Worm (Caenorhabditis elegans): ENCODE results near the gene F21G4.5.

F21G4.5 gene

DNA sequence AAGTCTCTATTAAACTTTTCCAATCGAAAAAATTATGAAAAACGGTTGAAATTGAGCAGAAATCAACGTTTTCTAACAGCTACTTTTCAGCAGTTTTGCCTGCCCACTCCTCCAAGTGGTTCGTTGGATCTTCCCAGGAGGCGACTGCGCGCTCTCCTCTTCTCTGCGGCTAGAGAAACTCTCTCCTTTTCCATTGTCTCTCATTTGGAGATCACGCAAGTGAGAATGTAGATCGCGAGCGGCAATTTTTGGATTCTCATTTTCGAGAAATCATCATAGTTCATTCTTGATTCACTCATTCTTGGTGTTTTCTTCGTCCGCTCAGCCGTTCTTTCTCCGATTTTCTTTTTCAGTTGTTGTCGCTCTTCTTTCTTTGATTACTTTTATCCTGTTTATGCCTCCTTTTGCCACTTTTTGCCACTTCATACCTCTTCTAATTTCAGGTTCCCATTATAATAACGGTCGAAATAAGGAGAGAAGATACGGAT is 22.1 kb upstream of the F21G4.5 start, which contains the start of gene mrp-4 (continued):
- TF ChIP-seq aptf-2 (GFP tag; conservative IDR thresholded peaks at IDR 0.05): peak; percentile 100
- peak; percentile 63 for TF ChIP-seq hsf-1 (GFP tag; IDR thresholded peaks at IDR 0.05)
- no peak for TF ChIP-seq T26A5.8 (tag; optimal IDR thresholded peaks at IDR 0.05)
- peak; percentile 77 for TF ChIP-seq madf-6 (GFP tag; IDR thresholded peaks at IDR 0.05)
- no peak for TF ChIP-seq snpc-1.1 (tag; optimal IDR thresholded peaks at IDR 0.05; ENCODE audit: insufficient read depth)
- no peak for TF ChIP-seq ceh-91 (GFP tag; IDR thresholded peaks at IDR 0.05)
- no peak for TF ChIP-seq ztf-3 (GFP tag; optimal IDR thresholded peaks at IDR 0.05)
- peak; percentile 41 for TF ChIP-seq madf-8 (GFP tag; conservative IDR thresholded peaks at IDR 0.05)
- TF ChIP-seq madf-3 (GFP tag; IDR thresholded peaks at IDR 0.05): 0 out of 2 replicates have a peak, but pooled peaks have one; percentile 53
- TF ChIP-seq hmg-20 (GFP tag; IDR thresholded peaks at IDR 0.05): no peak
- TF ChIP-seq aptf-3 (GFP tag; IDR thresholded peaks at IDR 0.05): peak; percentile 99
- TF ChIP-seq Y53G8AR.9 (GFP tag; conservative IDR thresholded peaks at IDR 0.05): no peak
- TF ChIP-seq him-1 (tag; optimal IDR thresholded peaks at IDR 0.05): no peak
- no peak for TF ChIP-seq nfya-1 (tag; optimal IDR thresholded peaks at IDR 0.05; ENCODE audit: borderline replicate concordance, insufficient read depth)
- TF ChIP-seq D2030.7 (GFP tag; IDR thresholded peaks at IDR 0.05): peak; percentile 60
- no peak for TF ChIP-seq cebp-1 (GFP tag; IDR thresholded peaks at IDR 0.05)
- TF ChIP-seq cebp-1 (tag; optimal IDR thresholded peaks at IDR 0.05): no peak
- TF ChIP-seq xnd-1 (tag; optimal IDR thresholded peaks at IDR 0.05): peak; percentile 19
- no peak for TF ChIP-seq C17E4.6 (GFP tag; IDR thresholded peaks at IDR 0.05)
- TF ChIP-seq snpc-1.3 (tag; optimal IDR thresholded peaks at IDR 0.05; ENCODE audit: insufficient read depth): no peak
- TF ChIP-seq F23B12.7 (tag; optimal IDR thresholded peaks at IDR 0.05; ENCODE audit: insufficient read depth): no peak
- 0 out of 2 replicates have a peak, but pooled peaks have one; percentile 10 for TF ChIP-seq Y95B8A.8 (GFP tag; IDR thresholded peaks at IDR 0.05)
- TF ChIP-seq Y53F4B.3 (GFP tag; IDR thresholded peaks at IDR 0.05): no peak

DNA sequence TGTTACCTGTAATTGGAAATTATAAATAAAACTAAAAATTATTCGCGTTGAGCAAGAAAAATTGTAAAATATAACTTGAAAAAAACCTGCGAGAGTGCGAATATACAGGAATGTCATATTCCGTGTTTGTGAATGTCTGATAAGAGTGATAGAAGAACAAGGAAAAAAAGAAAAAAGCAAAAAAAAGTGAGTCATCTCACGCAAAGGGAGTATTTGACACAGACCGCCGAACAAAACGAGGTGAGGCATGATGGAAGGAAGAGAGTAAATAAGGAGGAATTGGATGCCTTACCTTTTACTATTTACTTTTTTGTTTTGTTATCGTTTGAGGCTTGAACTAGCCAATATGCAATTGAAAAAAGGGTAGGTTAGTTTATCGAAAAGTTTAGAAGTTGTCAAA is 13.6 kb upstream of the F21G4.5 start, which contains the start of gene F21G4.1:
Gene F21G4.1 (minus strand): TSS at position 6 of the 400 bp plus-strand sequence.
- TF ChIP-seq madf-8 (GFP tag; conservative IDR thresholded peaks at IDR 0.05) (no peak), nhr-80 (tag; optimal IDR thresholded peaks at IDR 0.05) (peak; percentile 72)

ce11 chrX:9893069-9893468 is 12.9 kb upstream of the F21G4.5 start:
- TF ChIP-seq F37B4.10 (GFP tag; IDR thresholded peaks at IDR 0.05): no peak
- TF ChIP-seq ets-4 (GFP tag; optimal IDR thresholded peaks at IDR 0.05): no peak
- no peak for TF ChIP-seq B0336.3 (GFP tag; IDR thresholded peaks at IDR 0.05)
- no peak for TF ChIP-seq ceh-100 (GFP tag; IDR thresholded peaks at IDR 0.05)
- no peak for TF ChIP-seq athp-1 (tag; optimal IDR thresholded peaks at IDR 0.05)

DNA sequence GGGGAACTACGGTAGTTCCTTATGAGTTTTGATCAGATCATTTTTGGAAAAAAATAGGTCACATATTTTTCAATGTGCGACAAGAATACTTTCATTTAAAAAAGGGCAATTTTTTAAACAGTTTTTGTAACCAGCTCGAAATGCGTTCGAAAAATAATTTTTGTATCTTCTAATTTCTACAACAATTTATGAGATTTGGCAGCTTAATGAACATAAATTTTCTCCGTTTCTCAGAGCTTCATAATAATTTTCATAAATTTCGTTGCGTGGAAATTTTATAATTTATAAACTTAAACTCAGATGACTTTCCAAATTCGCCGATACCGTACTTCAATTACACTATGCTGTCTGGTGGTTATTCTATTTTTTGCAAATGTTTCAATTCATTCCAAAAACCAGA is 11.1 kb upstream of the F21G4.5 start, which contains the start of gene F21G4.3:
Gene F21G4.3 (plus strand): TSS at position 301 of the 400 bp plus-strand sequence.
- no peak for TF ChIP-seq xnd-1 (tag; optimal IDR thresholded peaks at IDR 0.05)

DNA sequence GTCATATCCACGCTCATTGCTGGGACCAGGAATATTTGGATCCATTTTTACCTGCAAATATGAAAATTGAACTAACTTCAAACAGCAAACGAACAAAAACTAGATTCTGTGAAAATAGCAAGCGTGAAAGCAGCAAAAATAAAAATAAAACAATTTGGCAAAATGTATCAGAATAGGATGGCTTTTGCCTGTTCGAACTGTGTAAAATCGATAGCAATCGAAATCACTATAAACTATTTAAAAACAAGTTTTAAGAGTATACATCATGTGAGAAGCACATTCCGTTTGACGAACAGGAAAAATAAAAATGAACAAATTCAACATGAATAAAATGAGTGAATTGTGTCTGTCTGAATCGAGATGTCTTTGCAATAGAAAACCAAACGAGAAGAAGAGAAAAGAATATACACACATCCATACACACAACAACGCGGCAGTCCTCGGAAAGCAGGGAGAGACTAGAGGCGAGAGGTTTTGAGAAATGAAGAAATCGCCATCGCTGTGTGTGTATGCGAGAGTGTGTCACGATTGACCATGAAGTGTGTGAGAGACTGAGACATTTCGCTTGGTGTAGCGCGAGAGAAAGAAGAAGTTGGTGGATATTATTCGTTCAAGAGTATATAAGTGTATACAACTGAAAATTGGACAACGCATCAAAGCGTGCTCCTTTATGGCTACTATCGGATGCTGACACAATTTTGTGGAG is 6.4 kb upstream of the F21G4.5 start, which contains the start of gene phf-34:
Gene phf-34 (minus strand): TSS at position 51 of the 706 bp plus-strand sequence.
- TF ChIP-seq lin-40 (tag; optimal IDR thresholded peaks at IDR 0.05) (peak; percentile 24), F10E7.11 (tag; optimal IDR thresholded peaks at IDR 0.05) (no peak), nhr-90 (tag; optimal IDR thresholded peaks at IDR 0.05) (no peak), sptf-2 (GFP tag; optimal IDR thresholded peaks at IDR 0.05) (no peak), ZK185.1 (tag; optimal IDR thresholded peaks at IDR 0.05; ENCODE audit: poor library complexity, severe bottlenecking) (peak; percentile 32), F23B12.7 (tag; optimal IDR thresholded peaks at IDR 0.05; ENCODE audit: insufficient read depth) (no peak), ceh-79 (tag; optimal IDR thresholded peaks at IDR 0.05) (no peak), Y95B8A.8 (GFP tag; IDR thresholded peaks at IDR 0.05) (no peak), egl-18 (GFP tag; IDR thresholded peaks at IDR 0.05) (0 out of 2 replicates have a peak, but pooled peaks have one; percentile 22), hsf-1 (GFP tag; IDR thresholded peaks at IDR 0.05) (0 out of 2 replicates have a peak, but pooled peaks have one; percentile 6), nhr-27 (tag; optimal IDR thresholded peaks at IDR 0.05) (no peak)

All from whole organism, young adult.